Worm (Caenorhabditis elegans) whole organism, young adult: ENCODE data around the gene bir-1.
A peak's percentile ranks its signal among the peaks of the same experiment; 100 is the strongest.

ENCODE experiments used
- C06A6.2 ChIP-seq: fragments of 200-800 bp; sonication (Bioruptor generic); conservative IDR thresholded peaks from 2 replicates; pipeline ENCODE4 v1.3.6; 2022; ENCODE audit warnings: missing genetic modification characterization, missing compliant biosample characterization
- F22D6.2 ChIP-seq: sonication (generic microtip); optimal IDR thresholded peaks from 2 replicates; lab custom pipeline; 2016; ENCODE audit warnings: mild to moderate bottlenecking, missing genetic modification characterization, missing compliant biosample characterization
- F57A8.1 ChIP-seq: fragments of 200-800 bp; sonication (Bioruptor generic); optimal IDR thresholded peaks from 2 replicates; lab custom pipeline; 2018; ENCODE audit warnings: mild to moderate bottlenecking, missing genetic modification characterization, moderate library complexity, missing compliant biosample characterization
- attf-6 ChIP-seq: fragments of 200-800 bp; sonication (Bioruptor generic); IDR thresholded peaks from 2 replicates; pipeline ENCODE4 v1.3.6; 2022; ENCODE audit warnings: missing genetic modification reagents, missing genetic modification characterization, missing compliant biosample characterization
- cebp-1 ChIP-seq, 2 experiments: fragments of 200-800 bp in 1 of 2; sonication (Bioruptor generic) in 1 of 2; sonication (generic microtip) in 1 of 2; IDR thresholded peaks in 1 of 2; optimal IDR thresholded peaks in 1 of 2; 2 replicates each; pipeline versions ENCODE4 v1.3.6 to Lab custom; 2017 to 2022; ENCODE audit warnings: missing compliant biosample characterization in 2 of 2, missing genetic modification characterization in 2 of 2, mild to moderate bottlenecking in 1 of 2, missing genetic modification reagents in 1 of 2, moderate library complexity in 1 of 2
- ceh-91 ChIP-seq: fragments of 200-800 bp; sonication (Bioruptor generic); IDR thresholded peaks from 2 replicates; pipeline ENCODE4 v1.3.6; 2022; ENCODE audit warnings: missing genetic modification reagents, missing genetic modification characterization, missing compliant biosample characterization
- chd-7 ChIP-seq: sonication (generic microtip); optimal IDR thresholded peaks from 2 replicates; lab custom pipeline; 2016; ENCODE audit warnings: mild to moderate bottlenecking, missing genetic modification characterization, moderate library complexity, missing compliant biosample characterization
- efl-1 ChIP-seq: fragments of 150-350 bp; optimal IDR thresholded peaks from 2 replicates; lab custom pipeline; 2014; ENCODE audit warnings: missing biosample characterization, missing genetic modification reagents, missing genetic modification characterization
- egl-18 ChIP-seq: fragments of 200-800 bp; sonication (Bioruptor generic); IDR thresholded peaks from 2 replicates; pipeline ENCODE4 v1.3.6; 2022; ENCODE audit warnings: missing genetic modification reagents, missing genetic modification characterization, missing compliant biosample characterization
- him-1 ChIP-seq: sonication (generic microtip); optimal IDR thresholded peaks from 2 replicates; lab custom pipeline; 2016; ENCODE audit warnings: missing genotype, missing genetic modification reagents, missing genetic modification characterization, missing compliant biosample characterization
- hmg-1.2 ChIP-seq: fragments of 200-800 bp; sonication (Bioruptor generic); IDR thresholded peaks from 2 replicates; pipeline ENCODE4 v1.3.6; 2022; ENCODE audit warnings: missing genetic modification reagents, missing genetic modification characterization, missing compliant biosample characterization
- hsf-1 ChIP-seq: fragments of 200-800 bp; sonication (Bioruptor generic); IDR thresholded peaks from 2 replicates; pipeline ENCODE4 v1.3.6; 2022; ENCODE audit warnings: missing genetic modification reagents, missing genetic modification characterization, missing compliant biosample characterization
- lin-40 ChIP-seq: sonication (generic microtip); optimal IDR thresholded peaks from 2 replicates; lab custom pipeline; 2016; ENCODE audit warnings: missing genetic modification characterization, mild to moderate bottlenecking, missing compliant biosample characterization, missing genotype, missing genetic modification reagents
- lin-54 ChIP-seq: fragments of 200-800 bp; sonication (Bioruptor generic); optimal IDR thresholded peaks from 2 replicates; lab custom pipeline; 2018; ENCODE audit warnings: mild to moderate bottlenecking, missing genetic modification characterization, missing compliant biosample characterization
- lsy-27 ChIP-seq: sonication (generic microtip); optimal IDR thresholded peaks from 2 replicates; lab custom pipeline; 2017; ENCODE audit warnings: missing genetic modification characterization, mild to moderate bottlenecking, missing compliant biosample characterization, antibody characterized with exemption, missing genotype, borderline replicate concordance; ENCODE audit not compliant: insufficient read depth
- madf-3 ChIP-seq: fragments of 200-800 bp; sonication (Bioruptor generic); IDR thresholded peaks from 2 replicates; pipeline ENCODE4 v1.3.6; 2022; ENCODE audit warnings: missing genetic modification reagents, missing genetic modification characterization, missing compliant biosample characterization
- madf-8 ChIP-seq: fragments of 200-800 bp; sonication (Bioruptor generic); conservative IDR thresholded peaks from 2 replicates; pipeline ENCODE4 v1.3.6; 2022; ENCODE audit warnings: missing genetic modification reagents, missing genetic modification characterization, missing compliant biosample characterization
- nfya-1 ChIP-seq: sonication (generic microtip); optimal IDR thresholded peaks from 2 replicates; lab custom pipeline; 2017; ENCODE audit warnings: antibody characterized with exemption, missing compliant biosample characterization, missing genetic modification characterization, borderline replicate concordance; ENCODE audit not compliant: insufficient read depth
- nhr-80 ChIP-seq: sonication (generic microtip); optimal IDR thresholded peaks from 2 replicates; lab custom pipeline; 2016; ENCODE audit warnings: missing genetic modification characterization, missing compliant biosample characterization
- nhr-90 ChIP-seq: sonication (generic microtip); optimal IDR thresholded peaks from 2 replicates; lab custom pipeline; 2016; ENCODE audit warnings: missing genotype, mild to moderate bottlenecking, missing genetic modification characterization, missing compliant biosample characterization
- pbrm-1 ChIP-seq: fragments of 200-800 bp; sonication (Bioruptor generic); IDR thresholded peaks from 2 replicates; pipeline ENCODE4 v1.3.6; 2022; ENCODE audit warnings: missing genetic modification reagents, missing genetic modification characterization, missing compliant biosample characterization
- pha-4 ChIP-seq: fragments of 150-350 bp; sonication (generic microtip); optimal IDR thresholded peaks from 2 replicates; lab custom pipeline; 2014; ENCODE audit warnings: missing biosample characterization, missing genetic modification reagents, missing genetic modification characterization
- repo-1 ChIP-seq: sonication (generic microtip); optimal IDR thresholded peaks from 2 replicates; lab custom pipeline; 2017; ENCODE audit warnings: mild to moderate bottlenecking, missing genetic modification characterization, missing compliant biosample characterization
- snpc-4 ChIP-seq, 5 experiments: fragments of 150-350 bp in 1 of 5; sonication (generic microtip) in 4 of 5; optimal IDR thresholded peaks; 2 replicates each; lab custom pipeline; 2014 to 2018; ENCODE audit warnings: missing genetic modification characterization in 5 of 5, missing biosample characterization in 3 of 5, antibody characterized with exemption in 2 of 5, mild to moderate bottlenecking in 2 of 5, missing compliant biosample characterization in 2 of 5, missing genotype in 2 of 5, moderate library complexity in 2 of 5, missing genetic modification reagents in 1 of 5
- xnd-1 ChIP-seq: sonication (generic microtip); optimal IDR thresholded peaks from 2 replicates; lab custom pipeline; 2016; ENCODE audit warnings: missing genotype, missing genetic modification reagents, missing genetic modification characterization, missing compliant biosample characterization
- zfh-2 ChIP-seq: fragments of 200-800 bp; sonication (Bioruptor generic); conservative IDR thresholded peaks from 2 replicates; pipeline ENCODE4 v1.3.6; 2022; ENCODE audit warnings: missing genetic modification reagents, missing genetic modification characterization, missing compliant biosample characterization
- ztf-26 ChIP-seq: sonication (generic microtip); optimal IDR thresholded peaks from 2 replicates; lab custom pipeline; 2017; ENCODE audit warnings: missing genetic modification characterization, missing compliant biosample characterization

The bir-1 gene

ce11 chrV:11672497-11672896 lies 28.2 kb downstream of the bir-1 start, which contains the start of gene lgc-44:
TSS of gene lgc-44 (minus strand) at chrV:11672597.
- TF ChIP-seq snpc-4 (GFP tag; optimal IDR thresholded peaks at IDR 0.05; lab: Kevin White, UChicago): no peak
- TF ChIP-seq snpc-4 (tag; optimal IDR thresholded peaks at IDR 0.05; lab: Kevin White, UChicago): no peak
- no peak for TF ChIP-seq F57A8.1 (GFP tag; lab: Kevin White, UChicago)

- TF ChIP-seq nfya-1 (tag; lab: Kevin White, UChicago): no peak
- peak; percentile 90 for TF ChIP-seq hmg-1.2 (GFP tag; lab: Robert Waterston, UW)
Observed at ce11 chrV:11673746-11674365, 29.6 kb downstream of the bir-1 start.

ce11 chrV:11674594-11675579 lies 30.6 kb downstream of the bir-1 start:
- no peak for TF ChIP-seq cebp-1 (GFP tag; IDR thresholded peaks at IDR 0.05; lab: Robert Waterston, UW)
- no peak for TF ChIP-seq cebp-1 (tag; optimal IDR thresholded peaks at IDR 0.05; lab: Kevin White, UChicago)
- TF ChIP-seq nhr-80 (tag; lab: Kevin White, UChicago): peak; percentile 7
- no peak for TF ChIP-seq hsf-1 (GFP tag; lab: Robert Waterston, UW)

ce11 chrV:11675638-11676037 lies 31.4 kb downstream of the bir-1 start, which contains the start of gene ape-1:
TSS of gene ape-1 (plus strand) at chrV:11675938.
- no peak for TF ChIP-seq pha-4 (tag; lab: Kevin White, UChicago)
- TF ChIP-seq him-1: no peak
- TF ChIP-seq repo-1 (tag; lab: Kevin White, UChicago): no peak
- TF ChIP-seq xnd-1: no peak

- peak; percentile 20 for TF ChIP-seq lin-40 (tag; lab: Kevin White, UChicago)
- TF ChIP-seq egl-18 (GFP tag; lab: Robert Waterston, UW): no peak
Observed at ce11 chrV:11676498-11676897, 32.2 kb downstream of the bir-1 start.

ce11 chrV:11677030-11677429 lies 32.8 kb downstream of the bir-1 start:
- no peak for TF ChIP-seq ceh-91 (GFP tag; lab: Robert Waterston, UW)
- no peak for TF ChIP-seq madf-8 (GFP tag; lab: Robert Waterston, UW)
- TF ChIP-seq chd-7 (tag; lab: Kevin White, UChicago): no peak
- TF ChIP-seq zfh-2 (GFP tag; lab: Robert Waterston, UW): no peak
- no peak for TF ChIP-seq pbrm-1 (GFP tag; lab: Robert Waterston, UW)
- no peak for TF ChIP-seq madf-3 (GFP tag; lab: Robert Waterston, UW)
- no peak for TF ChIP-seq lin-54 (GFP tag; lab: Kevin White, UChicago)
- TF ChIP-seq C06A6.2 (GFP tag; lab: Robert Waterston, UW): no peak
- no peak for TF ChIP-seq ztf-26
- no peak for TF ChIP-seq efl-1 (GFP tag; lab: Kevin White, UChicago)
- TF ChIP-seq F22D6.2 (tag; lab: Kevin White, UChicago): no peak
- no peak for TF ChIP-seq attf-6 (GFP tag; lab: Robert Waterston, UW)
- no peak for TF ChIP-seq lin-40 (tag; lab: Kevin White, UChicago)
- no peak for TF ChIP-seq nhr-90 (tag; lab: Kevin White, UChicago)
- TF ChIP-seq lsy-27 (tag; lab: Kevin White, UChicago): no peak
